Worm (Caenorhabditis elegans) whole organism, early embryonic: ENCODE data around the gene K02E11.7.

Experiments
- B0310.2 ChIP-seq: sonication (generic microtip); optimal IDR thresholded peaks from 2 replicates; lab custom pipeline; 2016; ENCODE audit warnings: mild to moderate bottlenecking, missing genetic modification characterization, missing compliant biosample characterization
- F13C5.2 ChIP-seq: sonication (generic microtip); optimal IDR thresholded peaks from 2 replicates; lab custom pipeline; 2017; ENCODE audit warnings: mild to moderate bottlenecking, missing genetic modification characterization, inconsistent platforms, missing compliant biosample characterization
- aly-1 ChIP-seq: sonication (generic microtip); optimal IDR thresholded peaks from 2 replicates; lab custom pipeline; 2016; ENCODE audit warnings: missing genetic modification characterization, missing compliant biosample characterization
- ama-1 ChIP-seq: fragments of 150-350 bp; optimal IDR thresholded peaks from 2 replicates; lab custom pipeline; 2014
- ceh-13 ChIP-seq: fragments of 200-800 bp; sonication (Bioruptor generic); optimal IDR thresholded peaks from 2 replicates; lab custom pipeline; 2018; ENCODE audit warnings: mild to moderate bottlenecking, missing genetic modification characterization, missing compliant biosample characterization
- ceh-36 ChIP-seq: sonication (generic microtip); optimal IDR thresholded peaks from 2 replicates; lab custom pipeline; 2016; ENCODE audit warnings: missing genetic modification characterization, inconsistent platforms, missing compliant biosample characterization
- ets-7 ChIP-seq: sonication (generic microtip); optimal IDR thresholded peaks from 2 replicates; lab custom pipeline; 2016; ENCODE audit warnings: missing genotype, missing genetic modification characterization, missing compliant biosample characterization
- flt-1 ChIP-seq: fragments of 200-800 bp; sonication (Bioruptor generic); IDR thresholded peaks from 2 replicates; pipeline ENCODE4 v1.3.6; 2022; ENCODE audit warnings: missing genetic modification characterization, missing compliant biosample characterization
- hmbx-1 ChIP-seq: sonication (generic microtip); optimal IDR thresholded peaks from 2 replicates; lab custom pipeline; 2016; ENCODE audit warnings: mild to moderate bottlenecking, missing genetic modification characterization, missing compliant biosample characterization
- hmg-4 ChIP-seq: fragments of 200-800 bp; sonication (Bioruptor generic); optimal IDR thresholded peaks from 2 replicates; lab custom pipeline; 2018; ENCODE audit warnings: mild to moderate bottlenecking, missing genetic modification characterization, missing compliant biosample characterization
- hnd-1 ChIP-seq: sonication (generic microtip); optimal IDR thresholded peaks from 2 replicates; lab custom pipeline; 2016; ENCODE audit warnings: missing genetic modification characterization, missing compliant biosample characterization
- pes-1 ChIP-seq: fragments of 200-800 bp; sonication (Bioruptor generic); IDR thresholded peaks from 2 replicates; pipeline ENCODE4 v1.3.6; 2022; ENCODE audit warnings: missing genetic modification reagents, missing genetic modification characterization, missing compliant biosample characterization
- scrt-1 ChIP-seq: fragments of 200-800 bp; sonication (Bioruptor generic); IDR thresholded peaks from 2 replicates; pipeline ENCODE4 v1.3.6; 2022; ENCODE audit warnings: missing genetic modification characterization, missing compliant biosample characterization
- sea-1 ChIP-seq: fragments of 200-800 bp; sonication (Bioruptor generic); conservative IDR thresholded peaks from 2 replicates; pipeline ENCODE4 v1.3.6; 2022; ENCODE audit warnings: missing genetic modification characterization, missing compliant biosample characterization
- tbx-11 ChIP-seq: fragments of 200-800 bp; sonication (Bioruptor generic); IDR thresholded peaks from 2 replicates; pipeline ENCODE4 v1.3.6; 2022; ENCODE audit warnings: missing genetic modification characterization, missing compliant biosample characterization
- tbx-37 ChIP-seq: fragments of 200-800 bp; sonication (Bioruptor generic); conservative IDR thresholded peaks from 2 replicates; pipeline ENCODE4 v1.3.6; 2022; ENCODE audit warnings: missing genetic modification reagents, missing genetic modification characterization, missing compliant biosample characterization
- tra-4 ChIP-seq: sonication (generic microtip); optimal IDR thresholded peaks from 2 replicates; lab custom pipeline; 2017; ENCODE audit warnings: missing genetic modification characterization, missing compliant biosample characterization

The K02E11.7 gene

ce11 chrV:14254221-14254620 is at the start of gene K02E11.7:
Gene K02E11.7, minus strand, starts transcription at chrV:14254321.
- no peak for TF ChIP-seq pes-1 (GFP tag; lab: Robert Waterston, UW)
- no peak for TF ChIP-seq ets-7 (tag; lab: Kevin White, UChicago)
- TF ChIP-seq aly-1 = no peak
- TF ChIP-seq hnd-1 (tag; lab: Kevin White, UChicago) = no peak
- TF ChIP-seq ceh-36 (tag; lab: Kevin White, UChicago) = no peak
- no peak for TF ChIP-seq ama-1 (lab: Kevin White, UChicago)
- no peak for TF ChIP-seq B0310.2 (tag; lab: Kevin White, UChicago)
- no peak for TF ChIP-seq tra-4 (tag; lab: Kevin White, UChicago)
- no peak for TF ChIP-seq hmbx-1 (tag; lab: Kevin White, UChicago)
- TF ChIP-seq sea-1 (GFP tag; lab: Robert Waterston, UW) = no peak
- TF ChIP-seq flt-1 = no peak
- TF ChIP-seq tbx-37 = no peak
- no peak for TF ChIP-seq ceh-13 (GFP tag; lab: Kevin White, UChicago)
- no peak for TF ChIP-seq tbx-11
- no peak for TF ChIP-seq hmg-4 (GFP tag; lab: Kevin White, UChicago)
- no peak for TF ChIP-seq scrt-1 (GFP tag; lab: Robert Waterston, UW)
- TF ChIP-seq F13C5.2 (tag; lab: Kevin White, UChicago) = no peak

- TF ChIP-seq aly-1 (no peak), ceh-36 (tag; lab: Kevin White, UChicago) (no peak), tbx-11 (no peak), hmbx-1 (tag; lab: Kevin White, UChicago) (no peak), hmg-4 (GFP tag; lab: Kevin White, UChicago) (no peak), tbx-37 (no peak), B0310.2 (tag; lab: Kevin White, UChicago) (no peak), tra-4 (tag; lab: Kevin White, UChicago) (no peak), F13C5.2 (tag; lab: Kevin White, UChicago) (no peak), hnd-1 (tag; lab: Kevin White, UChicago) (no peak), pes-1 (GFP tag; lab: Robert Waterston, UW) (no peak), flt-1 (no peak), scrt-1 (GFP tag; lab: Robert Waterston, UW) (no peak), sea-1 (GFP tag; lab: Robert Waterston, UW) (no peak), ets-7 (tag; lab: Kevin White, UChicago) (no peak), ceh-13 (GFP tag; lab: Kevin White, UChicago) (no peak), ama-1 (lab: Kevin White, UChicago) (no peak)
Measured at ce11 chrV:14301076-14301475, 47.0 kb upstream of the K02E11.7 start, which contains the start of gene F14D7.6. Gene F14D7.6, plus strand, starts transcription at chrV:14301413.

ce11 chrV:14299569-14300064 is 45.5 kb upstream of the K02E11.7 start, which contains the start of the genes spig-3 and F14D7.12:
Gene spig-3, minus strand, starts transcription at chrV:14299669.
Gene F14D7.12, plus strand, starts transcription at chrV:14300014.
- TF ChIP-seq ceh-36 (tag; lab: Kevin White, UChicago) (no peak), hmbx-1 (tag; lab: Kevin White, UChicago) (no peak), tbx-11 (no peak), sea-1 (GFP tag; lab: Robert Waterston, UW) (no peak), flt-1 (no peak), B0310.2 (tag; lab: Kevin White, UChicago) (no peak), tbx-37 (no peak), hmg-4 (GFP tag; lab: Kevin White, UChicago) (no peak), pes-1 (GFP tag; lab: Robert Waterston, UW) (no peak)

ce11 chrV:14296499-14296898 is 42.4 kb upstream of the K02E11.7 start, which contains the start of gene F14D7.3:
Gene F14D7.3, plus strand, starts transcription at chrV:14296799.
- TF ChIP-seq ceh-36 (tag; lab: Kevin White, UChicago) = no peak
- TF ChIP-seq B0310.2 (tag; lab: Kevin White, UChicago) = no peak
- TF ChIP-seq aly-1 = no peak
- TF ChIP-seq sea-1 (GFP tag; lab: Robert Waterston, UW) = no peak
- no peak for TF ChIP-seq hnd-1 (tag; lab: Kevin White, UChicago)
- TF ChIP-seq ets-7 (tag; lab: Kevin White, UChicago) = no peak
- TF ChIP-seq scrt-1 (GFP tag; lab: Robert Waterston, UW) = no peak
- no peak for TF ChIP-seq ama-1 (lab: Kevin White, UChicago)
- no peak for TF ChIP-seq tbx-11
- TF ChIP-seq tra-4 (tag; lab: Kevin White, UChicago) = no peak

- TF ChIP-seq sea-1 (GFP tag; lab: Robert Waterston, UW) = no peak
- TF ChIP-seq tra-4 (tag; lab: Kevin White, UChicago) = no peak
- TF ChIP-seq hnd-1 (tag; lab: Kevin White, UChicago) = no peak
- TF ChIP-seq pes-1 (GFP tag; lab: Robert Waterston, UW) = no peak
- TF ChIP-seq flt-1 = no peak
- TF ChIP-seq ceh-36 (tag; lab: Kevin White, UChicago) = no peak
- TF ChIP-seq F13C5.2 (tag; lab: Kevin White, UChicago) = no peak
- no peak for TF ChIP-seq ets-7 (tag; lab: Kevin White, UChicago)
- TF ChIP-seq B0310.2 (tag; lab: Kevin White, UChicago) = no peak
- no peak for TF ChIP-seq tbx-37
- TF ChIP-seq aly-1 = no peak
- no peak for TF ChIP-seq ama-1 (lab: Kevin White, UChicago)
Measured at ce11 chrV:14294396-14294795, 40.3 kb upstream of the K02E11.7 start, which contains the start of gene F14D7.9. Gene F14D7.9, plus strand, starts transcription at chrV:14294696.

ce11 chrV:14293667-14294194 is 39.6 kb upstream of the K02E11.7 start, which contains the start of gene F14D7.2:
Gene F14D7.2, minus strand, starts transcription at chrV:14293717.
- TF ChIP-seq hmbx-1 (tag; lab: Kevin White, UChicago) = no peak
- no peak for TF ChIP-seq ceh-36 (tag; lab: Kevin White, UChicago)
- no peak for TF ChIP-seq hmg-4 (GFP tag; lab: Kevin White, UChicago)
- no peak for TF ChIP-seq tra-4 (tag; lab: Kevin White, UChicago)
- TF ChIP-seq ets-7 (tag; lab: Kevin White, UChicago) = no peak
- TF ChIP-seq tbx-11 = no peak
- TF ChIP-seq pes-1 (GFP tag; lab: Robert Waterston, UW) = no peak
- TF ChIP-seq tbx-37 = no peak
- no peak for TF ChIP-seq scrt-1 (GFP tag; lab: Robert Waterston, UW)
